Worm (Caenorhabditis elegans): ENCODE data around the gene srd-11.

ce11 chrV:13598370-13598769 is 21.3 kb downstream of the srd-11 start:
- TF ChIP-seq unc-39 (tag; optimal IDR thresholded peaks at IDR 0.05) (no peak), nhr-237 (tag; optimal IDR thresholded peaks at IDR 0.05) (no peak), pha-4 (tag; optimal IDR thresholded peaks at IDR 0.05) (no peak), ceh-28 (tag; optimal IDR thresholded peaks at IDR 0.05) (no peak), fos-1 (tag; optimal IDR thresholded peaks at IDR 0.05) (no peak), egl-27 (tag; optimal IDR thresholded peaks at IDR 0.05) (no peak), snpc-4 (tag; optimal IDR thresholded peaks at IDR 0.05) (no peak), jun-1 (tag; optimal IDR thresholded peaks at IDR 0.05) (no peak), nfya-1 (tag; optimal IDR thresholded peaks at IDR 0.05; ENCODE audit: insufficient read depth) (no peak), fkh-10 (GFP tag; optimal IDR thresholded peaks at IDR 0.05) (no peak), skn-1 (tag; optimal IDR thresholded peaks at IDR 0.05) (no peak)

All from whole organism, L3 larva.